Worm (Caenorhabditis elegans) whole organism, L2 larva: Measurements from ENCODE around the gene nasp-2.

Experiments used
- F13H6.1 ChIP-seq: sonication (generic microtip); optimal IDR thresholded peaks from 2 replicates; lab custom pipeline; 2016; ENCODE audit warnings: missing genetic modification characterization, missing compliant biosample characterization
- R02D3.7 ChIP-seq: fragments of 150-350 bp; optimal IDR thresholded peaks from 2 replicates; lab custom pipeline; 2014; ENCODE audit warnings: missing biosample characterization, missing genetic modification characterization
- ZK546.5 ChIP-seq: sonication (generic microtip); optimal IDR thresholded peaks from 2 replicates; lab custom pipeline; 2017; ENCODE audit warnings: missing biosample characterization, missing genetic modification characterization
- alr-1 ChIP-seq: fragments of 150-350 bp; optimal IDR thresholded peaks from 2 replicates; lab custom pipeline; 2014; ENCODE audit warnings: missing biosample characterization, missing genetic modification characterization
- aly-2 ChIP-seq: fragments of 150-350 bp; optimal IDR thresholded peaks from 2 replicates; lab custom pipeline; 2014; ENCODE audit warnings: missing biosample characterization, missing genetic modification characterization
- ama-1 ChIP-seq: fragments of 150-350 bp; optimal IDR thresholded peaks from 2 replicates; lab custom pipeline; 2018; ENCODE audit warnings: inconsistent platforms
- blmp-1 ChIP-seq: sonication (generic microtip); optimal IDR thresholded peaks from 2 replicates; lab custom pipeline; 2017; ENCODE audit warnings: missing genetic modification characterization, mild to moderate bottlenecking, missing compliant biosample characterization, antibody characterized with exemption, moderate library complexity; ENCODE audit not compliant: insufficient read depth
- ceh-16 ChIP-seq: fragments of 150-350 bp; optimal IDR thresholded peaks from 2 replicates; lab custom pipeline; 2014; ENCODE audit warnings: missing biosample characterization, missing genetic modification characterization
- ceh-82 ChIP-seq: fragments of 150-350 bp; optimal IDR thresholded peaks from 2 replicates; lab custom pipeline; 2014; ENCODE audit warnings: missing biosample characterization, missing genetic modification characterization
- crh-2 ChIP-seq: sonication (generic microtip); optimal IDR thresholded peaks from 2 replicates; lab custom pipeline; 2017; ENCODE audit warnings: missing biosample characterization, missing genetic modification characterization
- elt-1 ChIP-seq: fragments of 150-350 bp; optimal IDR thresholded peaks from 2 replicates; lab custom pipeline; 2014; ENCODE audit warnings: missing biosample characterization, missing genetic modification characterization
- elt-3 ChIP-seq: sonication (generic microtip); optimal IDR thresholded peaks from 2 replicates; lab custom pipeline; 2017; ENCODE audit warnings: missing biosample characterization, missing genetic modification characterization
- fos-1 ChIP-seq: fragments of 150-350 bp; optimal IDR thresholded peaks from 2 replicates; lab custom pipeline; 2014; ENCODE audit warnings: missing biosample characterization, missing genetic modification characterization
- gmeb-1 ChIP-seq: fragments of 150-350 bp; optimal IDR thresholded peaks from 2 replicates; lab custom pipeline; 2014; ENCODE audit warnings: missing biosample characterization, missing genetic modification characterization
- lin-11 ChIP-seq: fragments of 150-350 bp; sonication (generic microtip); optimal IDR thresholded peaks from 2 replicates; lab custom pipeline; 2014; ENCODE audit warnings: missing biosample characterization, missing genetic modification characterization, inconsistent platforms, mixed read lengths
- lin-13 ChIP-seq: fragments of 150-350 bp; optimal IDR thresholded peaks from 2 replicates; lab custom pipeline; 2014; ENCODE audit warnings: missing biosample characterization, missing genetic modification reagents, missing genetic modification characterization
- lsy-2 ChIP-seq, 2 experiments: fragments of 150-350 bp in 1 of 2; sonication (generic microtip) in 1 of 2; optimal IDR thresholded peaks; 2 replicates each; lab custom pipeline; 2014 to 2017; ENCODE audit warnings: missing biosample characterization in 2 of 2, missing genetic modification characterization in 2 of 2
- mab-5 ChIP-seq: fragments of 150-350 bp; optimal IDR thresholded peaks from 2 replicates; lab custom pipeline; 2014; ENCODE audit warnings: missing biosample characterization, missing genetic modification characterization
- mbf-1 ChIP-seq: sonication (generic microtip); optimal IDR thresholded peaks from 2 replicates; lab custom pipeline; 2017; ENCODE audit warnings: missing biosample characterization, missing genetic modification characterization
- mdl-1 ChIP-seq, 2 experiments: fragments of 150-350 bp in 1 of 2; sonication (generic microtip) in 1 of 2; optimal IDR thresholded peaks; 2 replicates each; lab custom pipeline; 2017; ENCODE audit warnings: missing biosample characterization in 2 of 2, missing genetic modification characterization in 2 of 2
- nhr-11 ChIP-seq: fragments of 150-350 bp; optimal IDR thresholded peaks from 2 replicates; lab custom pipeline; 2014; ENCODE audit warnings: missing biosample characterization, missing genetic modification characterization
- nhr-12 ChIP-seq: fragments of 150-350 bp; optimal IDR thresholded peaks from 2 replicates; lab custom pipeline; 2014; ENCODE audit warnings: missing biosample characterization, missing genetic modification characterization
- nhr-129 ChIP-seq: fragments of 150-350 bp; optimal IDR thresholded peaks from 2 replicates; lab custom pipeline; 2014; ENCODE audit warnings: missing biosample characterization, missing genetic modification characterization
- nhr-21 ChIP-seq: fragments of 150-350 bp; optimal IDR thresholded peaks from 2 replicates; lab custom pipeline; 2014; ENCODE audit warnings: missing biosample characterization, missing genetic modification characterization
- nhr-23 ChIP-seq: fragments of 150-350 bp; optimal IDR thresholded peaks from 2 replicates; lab custom pipeline; 2014; ENCODE audit warnings: missing biosample characterization, missing genetic modification reagents, missing genetic modification characterization
- nhr-25 ChIP-seq: fragments of 150-350 bp; sonication (generic microtip); optimal IDR thresholded peaks from 3 replicates; lab custom pipeline; 2014; ENCODE audit warnings: missing biosample characterization, missing genetic modification characterization
- nhr-6 ChIP-seq: fragments of 150-350 bp; optimal IDR thresholded peaks from 2 replicates; lab custom pipeline; 2014; ENCODE audit warnings: missing biosample characterization, missing genetic modification characterization
- nhr-77 ChIP-seq: fragments of 150-350 bp; optimal IDR thresholded peaks from 2 replicates; lab custom pipeline; 2014; ENCODE audit warnings: missing biosample characterization, missing genetic modification characterization
- sem-4 ChIP-seq: fragments of 150-350 bp; optimal IDR thresholded peaks from 2 replicates; lab custom pipeline; 2014; ENCODE audit warnings: missing biosample characterization, missing genetic modification reagents, missing genetic modification characterization
- sma-3 ChIP-seq: sonication (generic microtip); optimal IDR thresholded peaks from 2 replicates; lab custom pipeline; 2016; ENCODE audit warnings: missing genetic modification reagents, missing genetic modification characterization, missing compliant biosample characterization
- sma-9 ChIP-seq, 2 experiments: fragments of 150-350 bp in 1 of 2; sonication (generic microtip) in 1 of 2; optimal IDR thresholded peaks; 2 replicates each; lab custom pipeline; 2014 to 2016; ENCODE audit warnings: missing genetic modification characterization in 2 of 2, mild to moderate bottlenecking in 1 of 2, missing biosample characterization in 1 of 2, missing compliant biosample characterization in 1 of 2, missing genetic modification reagents in 1 of 2, moderate library complexity in 1 of 2
- snpc-4 ChIP-seq: fragments of 150-350 bp; optimal IDR thresholded peaks from 2 replicates; lab custom pipeline; 2014; ENCODE audit warnings: missing biosample characterization, missing genetic modification characterization
- unc-39 ChIP-seq: fragments of 150-350 bp; optimal IDR thresholded peaks from 2 replicates; lab custom pipeline; 2014; ENCODE audit warnings: missing biosample characterization, missing genetic modification characterization
- unc-55 ChIP-seq: fragments of 150-350 bp; sonication (generic microtip); optimal IDR thresholded peaks from 3 replicates; lab custom pipeline; 2014; ENCODE audit warnings: missing biosample characterization, missing genetic modification reagents, missing genetic modification characterization
- zag-1 ChIP-seq: fragments of 150-350 bp; optimal IDR thresholded peaks from 2 replicates; lab custom pipeline; 2014; ENCODE audit warnings: missing biosample characterization, missing genetic modification characterization
- ztf-11 ChIP-seq: sonication (generic microtip); optimal IDR thresholded peaks from 2 replicates; lab custom pipeline; 2017; ENCODE audit warnings: missing biosample characterization, missing genetic modification characterization
- ztf-4 ChIP-seq: fragments of 150-350 bp; optimal IDR thresholded peaks from 2 replicates; lab custom pipeline; 2014; ENCODE audit warnings: missing biosample characterization, missing genetic modification characterization

The nasp-2 gene

DNA sequence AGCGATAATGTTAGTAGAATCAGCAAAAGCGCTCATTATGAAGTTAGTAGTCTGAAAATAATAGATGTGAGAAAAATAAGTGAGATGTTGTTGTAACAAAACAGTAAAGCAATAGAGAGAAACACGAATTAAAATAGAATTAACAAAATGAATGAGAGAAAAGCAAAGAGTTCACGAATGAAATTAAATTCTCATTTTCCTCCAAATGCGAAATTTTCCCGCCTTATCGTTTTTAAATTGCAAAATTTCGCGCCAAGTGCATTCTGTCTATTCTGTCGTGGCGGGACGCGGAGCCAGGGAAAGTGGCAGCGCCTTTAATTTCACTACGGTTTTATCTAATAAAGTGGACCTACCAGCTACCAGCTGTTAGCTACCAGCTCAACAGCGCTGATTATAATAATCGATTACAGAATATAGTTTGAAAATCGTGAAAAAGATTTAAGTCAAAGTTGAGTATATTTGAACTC lies at the start of gene nasp-2:
TSS of gene nasp-2 (minus strand) at position 51 of the 467 bp plus-strand sequence.
- peak; percentile 57 for TF ChIP-seq gmeb-1
- TF ChIP-seq R02D3.7 (tag; lab: Kevin White, UChicago), result no peak

ce11 chrV:13360254-13360653 lies 48.2 kb upstream of the nasp-2 start, which contains the start of gene F32H5.4:
F32H5.4 (plus strand) TSS chrV:13360554.
- TF ChIP-seq elt-1 (tag; lab: Kevin White, UChicago), result no peak
- TF ChIP-seq unc-55 (GFP tag; lab: Kevin White, UChicago), result no peak
- no peak for TF ChIP-seq nhr-12 (tag; lab: Kevin White, UChicago)
- no peak for TF ChIP-seq ceh-16
- no peak for TF ChIP-seq mdl-1 (tag; optimal IDR thresholded peaks at IDR 0.05; lab: Kevin White, UChicago)
- no peak for TF ChIP-seq nhr-6 (tag; lab: Kevin White, UChicago)
- no peak for TF ChIP-seq unc-39 (tag; lab: Kevin White, UChicago)
- TF ChIP-seq ztf-4 (tag; lab: Kevin White, UChicago), result no peak
- no peak for TF ChIP-seq gmeb-1
- TF ChIP-seq ceh-82 (tag; lab: Kevin White, UChicago), result no peak
- TF ChIP-seq nhr-21 (tag; lab: Kevin White, UChicago), result no peak
- no peak for TF ChIP-seq sem-4 (tag; lab: Kevin White, UChicago)
- no peak for TF ChIP-seq elt-3
- no peak for TF ChIP-seq sma-3 (GFP tag; lab: Kevin White, UChicago)
- TF ChIP-seq mbf-1 (tag; lab: Kevin White, UChicago), result no peak
- no peak for TF ChIP-seq F13H6.1 (tag; lab: Kevin White, UChicago)
- TF ChIP-seq, all 48 proteins: peak for 0

- TF ChIP-seq elt-1 (tag; lab: Kevin White, UChicago) (no peak), elt-3 (no peak), ceh-16 (no peak), zag-1 (tag; lab: Kevin White, UChicago) (no peak), nhr-129 (tag; lab: Kevin White, UChicago) (no peak), snpc-4 (tag; lab: Kevin White, UChicago) (no peak), mdl-1 (tag; optimal IDR thresholded peaks at IDR 0.05; lab: Kevin White, UChicago) (no peak), fos-1 (no peak), ama-1 (lab: Kevin White, UChicago) (peak; percentile 30), alr-1 (no peak), R02D3.7 (tag; lab: Kevin White, UChicago) (no peak), nhr-25 (tag; lab: Kevin White, UChicago) (peak; percentile 44), sma-9 (GFP tag; optimal IDR thresholded peaks at IDR 0.05; lab: Kevin White, UChicago) (peak; percentile 23), sma-9 (tag; optimal IDR thresholded peaks at IDR 0.05; lab: Kevin White, UChicago) (no peak), nhr-21 (tag; lab: Kevin White, UChicago) (peak; percentile 44), lsy-2 (tag; optimal IDR thresholded peaks at IDR 0.05; lab: Kevin White, UChicago) (peak in 1 of 2 experiments; percentile 47), F13H6.1 (tag; lab: Kevin White, UChicago) (no peak), lin-13 (no peak), sma-3 (GFP tag; lab: Kevin White, UChicago) (peak; percentile 30), nhr-11 (tag; lab: Kevin White, UChicago) (no peak), sem-4 (tag; lab: Kevin White, UChicago) (no peak), nhr-6 (tag; lab: Kevin White, UChicago) (no peak), nhr-77 (tag; lab: Kevin White, UChicago) (no peak), blmp-1 (tag; lab: Kevin White, UChicago) (peak; percentile 12)
These were observed 46.9 kb upstream of the nasp-2 start, which contains the start of gene F32H5.3 for ce11 chrV:13358823-13359592. F32H5.3 (plus strand) TSS chrV:13359335.

DNA sequence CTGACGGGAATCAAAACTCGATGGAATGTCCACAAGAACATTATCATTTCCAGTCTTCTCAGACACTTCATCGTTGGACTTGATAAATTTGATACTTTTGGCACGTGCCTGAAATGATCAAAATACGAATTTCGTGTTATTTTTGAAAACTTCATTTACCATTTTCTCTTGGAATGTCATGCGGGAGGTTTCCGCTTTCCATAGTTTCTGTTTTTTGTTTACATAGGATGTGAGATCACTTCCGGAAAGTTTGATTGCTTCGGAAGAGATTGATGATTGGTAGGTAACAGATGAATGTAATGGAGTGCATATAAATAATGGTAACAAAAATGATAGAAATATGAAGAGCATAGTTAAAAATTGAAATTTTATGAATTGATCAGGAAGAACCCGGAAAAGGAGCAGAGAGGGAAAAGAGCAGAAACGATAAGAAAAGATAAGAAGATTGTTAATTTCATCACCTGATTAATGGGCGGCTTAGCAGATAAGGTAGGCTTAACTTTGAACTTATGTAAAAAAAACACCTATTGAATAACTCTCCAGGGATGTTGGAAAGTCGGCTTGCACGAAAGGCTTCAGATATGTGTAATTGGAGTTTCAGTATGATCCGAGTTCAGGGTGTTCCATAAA lies 45.7 kb upstream of the nasp-2 start, which contains the start of gene F32H5.1:
TSS of gene F32H5.1 (minus strand) at position 386 of the 630 bp plus-strand sequence.
- TF ChIP-seq nhr-129 (tag; lab: Kevin White, UChicago), result peak; percentile 63
- TF ChIP-seq nhr-23 (tag; lab: Kevin White, UChicago), result no peak
- TF ChIP-seq lin-11, result no peak
- peak; percentile 19 for TF ChIP-seq blmp-1 (tag; lab: Kevin White, UChicago)
- no peak for TF ChIP-seq unc-55 (GFP tag; lab: Kevin White, UChicago)
- TF ChIP-seq elt-3, result no peak
- TF ChIP-seq nhr-6 (tag; lab: Kevin White, UChicago), result no peak
- TF ChIP-seq crh-2 (tag; lab: Kevin White, UChicago), result peak; percentile 13
- no peak for TF ChIP-seq ceh-16
- no peak for TF ChIP-seq aly-2 (tag; lab: Kevin White, UChicago)
- TF ChIP-seq sma-9 (GFP tag; optimal IDR thresholded peaks at IDR 0.05; lab: Kevin White, UChicago), result peak; percentile 43
- TF ChIP-seq sma-9 (tag; optimal IDR thresholded peaks at IDR 0.05; lab: Kevin White, UChicago), result no peak
- peak; percentile 54 for TF ChIP-seq fos-1
- TF ChIP-seq mab-5 (tag; lab: Kevin White, UChicago), result no peak
- TF ChIP-seq ZK546.5, result no peak
- no peak for TF ChIP-seq zag-1 (tag; lab: Kevin White, UChicago)
- TF ChIP-seq ztf-11 (tag; lab: Kevin White, UChicago), result no peak
- TF ChIP-seq alr-1, result no peak
